Fruit fly (Drosophila melanogaster) whole organism: ENCODE measurements around the gene CG15023.

Experiments used
- CG8478 ChIP-seq: fragments of >200 bp; optimal IDR thresholded peaks from 2 replicates; lab custom pipeline; 2018; ENCODE audit warnings: inconsistent platforms
- Dll ChIP-seq: fragments of >200 bp; optimal IDR thresholded peaks from 2 replicates; lab custom pipeline; 2017
- pan ChIP-seq: fragments of >200 bp; optimal IDR thresholded peaks from 2 replicates; lab custom pipeline; 2017
- psq ChIP-seq: fragments of >200 bp; optimal IDR thresholded peaks from 2 replicates; lab custom pipeline; 2017
- usp ChIP-seq: fragments of >200 bp; optimal IDR thresholded peaks from 2 replicates; lab custom pipeline; 2017; ENCODE audit warnings: missing biosample characterization, missing genetic modification characterization, mixed read lengths

DNA sequence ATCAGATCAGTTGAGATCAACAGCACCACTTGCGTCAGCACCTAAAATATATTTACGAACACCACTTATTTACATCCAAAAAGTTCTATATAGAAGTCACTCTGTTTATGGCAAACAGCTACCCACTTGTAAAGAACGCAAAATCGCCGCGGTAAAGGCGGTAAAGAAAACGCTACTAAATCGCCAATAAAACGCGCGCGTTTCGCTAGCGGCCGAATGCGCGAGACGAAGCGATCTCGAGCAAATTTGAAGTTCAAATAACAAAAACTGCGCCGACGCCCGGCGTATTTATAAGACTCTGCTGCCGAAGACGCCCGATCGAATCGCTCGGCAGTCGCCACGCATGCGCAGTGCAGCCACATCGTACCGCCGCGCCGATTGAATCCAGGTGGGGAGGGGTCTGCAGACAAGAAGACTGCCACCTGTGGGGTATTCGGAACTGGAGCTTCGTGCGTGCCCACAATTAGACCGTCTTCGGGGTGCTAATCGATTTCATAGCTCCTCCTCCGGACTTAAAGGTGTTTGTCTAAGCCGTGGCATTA, 29.5 kb upstream of the CG15023 start, which contains the start of gene CG13722:
- TF ChIP-seq Dll (lab: Kevin White, UChicago): no peak
- TF ChIP-seq pan: no peak
- no peak for TF ChIP-seq CG8478 (lab: Kevin White, UChicago)
- no peak for TF ChIP-seq psq (lab: Kevin White, UChicago)
- TF ChIP-seq usp (GFP tag; lab: Kevin White, UChicago): no peak
